Fruit fly (Drosophila melanogaster) whole organism, embryonic: ENCODE measurements around the gene CG5644.
A peak's percentile ranks its signal among the peaks of the same experiment; 100 is the strongest.

ENCODE experiments used
- BEAF-32 ChIP-seq: fragments of 200-800 bp; sonication (Bioruptor generic); optimal IDR thresholded peaks from 3 replicates; lab custom pipeline; 2017; ENCODE audit warnings: missing biosample characterization, missing genetic modification characterization, mild to moderate bottlenecking, moderate library complexity, missing genetic modification reagents
- Bteb2 ChIP-seq: fragments of 200-800 bp; sonication (Bioruptor generic); optimal IDR thresholded peaks from 2 replicates; lab custom pipeline; 2016; ENCODE audit warnings: missing biosample characterization, missing genetic modification characterization
- CG10565 ChIP-seq: fragments of 200-800 bp; sonication (Bioruptor generic); optimal IDR thresholded peaks from 3 replicates; lab custom pipeline; 2016; ENCODE audit warnings: missing biosample characterization, mild to moderate bottlenecking, missing genetic modification characterization
- CG10959 ChIP-seq: fragments of 200-800 bp; sonication (Bioruptor generic); IDR thresholded peaks from 2 replicates; pipeline ENCODE4 v1.3.6; 2022; ENCODE audit warnings: missing biosample characterization, missing genetic modification characterization
- CG11456 ChIP-seq: fragments of 200-800 bp; sonication (Bioruptor generic); IDR thresholded peaks from 3 replicates; pipeline ENCODE4 v1.3.6; 2022; ENCODE audit warnings: missing biosample characterization, missing genetic modification characterization
- CG12299 ChIP-seq: fragments of 200-800 bp; sonication (Bioruptor generic); optimal IDR thresholded peaks from 2 replicates; lab custom pipeline; 2018; ENCODE audit warnings: missing biosample characterization, mild to moderate bottlenecking, missing genetic modification characterization
- CG13296 ChIP-seq: fragments of 200-800 bp; sonication (Bioruptor generic); optimal IDR thresholded peaks from 3 replicates; lab custom pipeline; 2018; ENCODE audit warnings: missing biosample characterization, mild to moderate bottlenecking, missing genetic modification characterization
- CG14441 ChIP-seq: fragments of 200-800 bp; sonication (Bioruptor generic); IDR thresholded peaks from 2 replicates; pipeline ENCODE4 v1.3.6; 2022; ENCODE audit warnings: missing biosample characterization, missing genetic modification characterization
- CG14860 ChIP-seq: fragments of 200-800 bp; sonication (Bioruptor generic); IDR thresholded peaks from 3 replicates; pipeline ENCODE4 v1.3.6; 2022; ENCODE audit warnings: missing biosample characterization, missing genetic modification characterization; ENCODE audit not compliant: partially characterized antibody
- CG15011 ChIP-seq: fragments of 200-800 bp; sonication (Bioruptor generic); optimal IDR thresholded peaks from 3 replicates; lab custom pipeline; 2018; ENCODE audit warnings: missing biosample characterization, mild to moderate bottlenecking, missing genetic modification characterization
- CG15479 ChIP-seq: fragments of 200-800 bp; sonication (Bioruptor generic); optimal IDR thresholded peaks from 3 replicates; lab custom pipeline; 2019; ENCODE audit warnings: missing biosample characterization, mild to moderate bottlenecking, missing genetic modification characterization, moderate library complexity
- CG17186 ChIP-seq: fragments of 200-800 bp; sonication (Bioruptor generic); optimal IDR thresholded peaks from 3 replicates; lab custom pipeline; 2017; ENCODE audit warnings: missing biosample characterization, missing genetic modification reagents, missing genetic modification characterization
- CG17359 ChIP-seq: fragments of 200-800 bp; sonication (Bioruptor generic); optimal IDR thresholded peaks from 3 replicates; lab custom pipeline; 2018; ENCODE audit warnings: missing biosample characterization, mild to moderate bottlenecking, missing genetic modification characterization, moderate library complexity
- CG18262 ChIP-seq: fragments of 200-800 bp; optimal IDR thresholded peaks from 3 replicates; lab custom pipeline; 2019; ENCODE audit warnings: missing biosample characterization, mild to moderate bottlenecking, missing genetic modification characterization, moderate library complexity
- CG2678 ChIP-seq: fragments of 200-800 bp; sonication (Bioruptor generic); optimal IDR thresholded peaks from 3 replicates; lab custom pipeline; 2019; ENCODE audit warnings: missing biosample characterization, mild to moderate bottlenecking, missing genetic modification characterization, moderate library complexity
- CG2875 ChIP-seq: fragments of 200-800 bp; sonication (Bioruptor generic); optimal IDR thresholded peaks from 2 replicates; lab custom pipeline; 2017; ENCODE audit warnings: missing biosample characterization, mild to moderate bottlenecking, missing genetic modification characterization, missing genetic modification reagents
- CG3163 ChIP-seq: fragments of 200-800 bp; sonication (Bioruptor generic); optimal IDR thresholded peaks from 3 replicates; lab custom pipeline; 2016; ENCODE audit warnings: missing biosample characterization, missing genetic modification characterization
- CG33213 ChIP-seq: fragments of 200-800 bp; sonication (Bioruptor generic); optimal IDR thresholded peaks from 3 replicates; lab custom pipeline; 2016; ENCODE audit warnings: missing biosample characterization, missing genetic modification characterization
- CG3995 ChIP-seq: fragments of 200-800 bp; sonication (Bioruptor generic); optimal IDR thresholded peaks from 3 replicates; lab custom pipeline; 2016; ENCODE audit warnings: missing biosample characterization, missing genetic modification characterization
- CG43689 ChIP-seq: fragments of 200-800 bp; sonication (Bioruptor generic); IDR thresholded peaks from 2 replicates; pipeline ENCODE4 v1.3.6; 2022; ENCODE audit warnings: missing biosample characterization, missing genetic modification characterization
- CG4707 ChIP-seq: fragments of 200-800 bp; sonication (Bioruptor generic); optimal IDR thresholded peaks from 2 replicates; lab custom pipeline; 2018; ENCODE audit warnings: missing biosample characterization, mild to moderate bottlenecking, missing genetic modification characterization, moderate library complexity
- CG6272 ChIP-seq: fragments of 200-800 bp; sonication (Bioruptor generic); IDR thresholded peaks from 2 replicates; pipeline ENCODE4 v1.3.6; 2022; ENCODE audit warnings: missing biosample characterization, missing genetic modification characterization
- CG8290 ChIP-seq, 3 experiments: fragments of 200-800 bp; sonication (Bioruptor generic); optimal IDR thresholded peaks; 2 replicates each; lab custom pipeline; 2016 to 2019; ENCODE audit warnings: missing biosample characterization in 3 of 3, missing genetic modification characterization in 3 of 3, mild to moderate bottlenecking in 2 of 3, moderate library complexity in 1 of 3
- CG8478 ChIP-seq: fragments of >200 bp; optimal IDR thresholded peaks from 2 replicates; lab custom pipeline; 2018
- CG9727 ChIP-seq: fragments of 200-800 bp; sonication (Bioruptor generic); optimal IDR thresholded peaks from 3 replicates; lab custom pipeline; 2017; ENCODE audit warnings: missing biosample characterization, mild to moderate bottlenecking, missing genetic modification characterization
- Dip2 ChIP-seq: fragments of 200-800 bp; sonication (Bioruptor generic); IDR thresholded peaks from 2 replicates; pipeline ENCODE4 v1.3.6; 2022; ENCODE audit warnings: missing biosample characterization, missing genetic modification characterization
- Dp ChIP-seq: fragments of 200-800 bp; sonication (Bioruptor generic); optimal IDR thresholded peaks from 2 replicates; lab custom pipeline; 2018; ENCODE audit warnings: missing biosample characterization, mild to moderate bottlenecking, missing genetic modification characterization, moderate library complexity
- Dref ChIP-seq: fragments of 200-800 bp; sonication (Bioruptor generic); IDR thresholded peaks from 2 replicates; pipeline ENCODE4 v1.3.6; 2022; ENCODE audit warnings: missing biosample characterization, missing genetic modification characterization
- Eip74EF ChIP-seq, 2 experiments: fragments of 200-800 bp in 1 of 2; fragments of >200 bp in 1 of 2; sonication (Bioruptor generic) in 1 of 2; optimal IDR thresholded peaks; 2 replicates each; lab custom pipeline; 2017 to 2019; ENCODE audit warnings: missing biosample characterization in 2 of 2, missing genetic modification characterization in 2 of 2, mild to moderate bottlenecking in 1 of 2, moderate library complexity in 1 of 2
- Ets65A ChIP-seq: fragments of 200-800 bp; sonication (Bioruptor generic); peaks from one replicate; lab custom pipeline; 2016; ENCODE audit warnings: missing biosample characterization, missing genetic modification characterization
- Gsc ChIP-seq: fragments of 200-800 bp; sonication (Bioruptor generic); IDR thresholded peaks from 2 replicates; pipeline ENCODE4 v1.3.6; 2022; ENCODE audit warnings: missing biosample characterization, missing genetic modification characterization
- HLH4C ChIP-seq: fragments of 200-800 bp; sonication (Bioruptor generic); IDR thresholded peaks from 3 replicates; pipeline ENCODE4 v1.3.6; 2022; ENCODE audit warnings: missing biosample characterization, missing genetic modification characterization; ENCODE audit not compliant: partially characterized antibody
- HLHmδ ChIP-seq: fragments of 200-800 bp; sonication (Bioruptor generic); optimal IDR thresholded peaks from 2 replicates; lab custom pipeline; 2018; ENCODE audit warnings: missing biosample characterization, mild to moderate bottlenecking, missing genetic modification characterization, moderate library complexity
- Hey ChIP-seq: fragments of 200-800 bp; sonication (Bioruptor generic); optimal IDR thresholded peaks from 3 replicates; lab custom pipeline; 2018; ENCODE audit warnings: missing biosample characterization, mild to moderate bottlenecking, missing genetic modification characterization
- HmgZ ChIP-seq: fragments of 200-800 bp; sonication (Bioruptor generic); optimal IDR thresholded peaks from 2 replicates; lab custom pipeline; 2018; ENCODE audit warnings: missing biosample characterization, mild to moderate bottlenecking, missing genetic modification characterization
- Vsx1 ChIP-seq: fragments of 200-800 bp; sonication (Bioruptor generic); optimal IDR thresholded peaks from 2 replicates; lab custom pipeline; 2017; ENCODE audit warnings: missing biosample characterization, mild to moderate bottlenecking, missing genetic modification characterization, missing genetic modification reagents
- YL-1 ChIP-seq: fragments of 200-800 bp; sonication (Bioruptor generic); optimal IDR thresholded peaks from 3 replicates; lab custom pipeline; 2017; ENCODE audit warnings: missing biosample characterization, mild to moderate bottlenecking, missing genetic modification characterization
- ac ChIP-seq: fragments of 200-800 bp; sonication (Bioruptor generic); optimal IDR thresholded peaks from 3 replicates; lab custom pipeline; 2017; ENCODE audit warnings: missing biosample characterization, mild to moderate bottlenecking, missing genetic modification characterization
- bsh ChIP-seq, 2 experiments: fragments of 200-800 bp; sonication (Bioruptor generic); optimal IDR thresholded peaks; 2 replicates each; lab custom pipeline; 2017 to 2018; ENCODE audit warnings: mild to moderate bottlenecking in 2 of 2, missing biosample characterization in 2 of 2, missing genetic modification characterization in 2 of 2, moderate library complexity in 1 of 2
- cad ChIP-seq: fragments of >200 bp; optimal IDR thresholded peaks from 2 replicates; lab custom pipeline; 2017; ENCODE audit warnings: missing biosample characterization, missing genetic modification characterization
- corto ChIP-seq: fragments of 200-800 bp; sonication (Bioruptor generic); optimal IDR thresholded peaks from 2 replicates; lab custom pipeline; 2016; ENCODE audit warnings: missing biosample characterization, mild to moderate bottlenecking, missing genetic modification characterization, moderate library complexity
- dm ChIP-seq: fragments of 200-800 bp; sonication (Bioruptor generic); optimal IDR thresholded peaks from 3 replicates; lab custom pipeline; 2016; ENCODE audit warnings: missing biosample characterization, missing genetic modification characterization
- dmrt11E ChIP-seq: fragments of 200-800 bp; sonication (Bioruptor generic); optimal IDR thresholded peaks from 3 replicates; lab custom pipeline; 2018; ENCODE audit warnings: missing biosample characterization, mild to moderate bottlenecking, missing genetic modification characterization, moderate library complexity
- gem ChIP-seq: fragments of 200-800 bp; sonication (Bioruptor generic); optimal IDR thresholded peaks from 2 replicates; lab custom pipeline; 2019; ENCODE audit warnings: missing biosample characterization, mild to moderate bottlenecking, missing genetic modification characterization, moderate library complexity
- ro ChIP-seq: fragments of 200-800 bp; sonication (Bioruptor generic); IDR thresholded peaks from 2 replicates; pipeline ENCODE4 v1.3.6; 2022; ENCODE audit warnings: missing biosample characterization, missing genetic modification characterization
- sd ChIP-seq: fragments of 200-800 bp; sonication (Bioruptor generic); optimal IDR thresholded peaks from 3 replicates; lab custom pipeline; 2018; ENCODE audit warnings: missing biosample characterization, mild to moderate bottlenecking, missing genetic modification characterization, moderate library complexity
- slp2 ChIP-seq: fragments of 200-800 bp; sonication (Bioruptor generic); optimal IDR thresholded peaks from 2 replicates; lab custom pipeline; 2016; ENCODE audit warnings: missing biosample characterization, missing genetic modification characterization
- sob ChIP-seq: fragments of 200-800 bp; sonication (Bioruptor generic); IDR thresholded peaks from 2 replicates; pipeline ENCODE4 v1.3.6; 2022; ENCODE audit warnings: missing biosample characterization, missing genetic modification characterization
- usp ChIP-seq: fragments of >200 bp; optimal IDR thresholded peaks from 2 replicates; lab custom pipeline; 2017; ENCODE audit warnings: missing biosample characterization, missing genetic modification characterization
- vnd ChIP-seq: fragments of 200-800 bp; sonication (Bioruptor generic); IDR thresholded peaks from 3 replicates; pipeline ENCODE4 v1.3.6; 2022; ENCODE audit warnings: missing biosample characterization, missing genetic modification characterization; ENCODE audit not compliant: partially characterized antibody

Gene CG5644

dm6 chr3L:9025680-9026079, 46.0 kb upstream of the CG5644 start (continued):
- TF ChIP-seq bsh (GFP tag; optimal IDR thresholded peaks at IDR 0.05; lab: Kevin White, UChicago), result peak in 1 of 2 experiments; percentile 86
- TF ChIP-seq CG43689 (GFP tag; lab: Robert Waterston, UW), result peak; percentile 86
- TF ChIP-seq CG3995 (GFP tag; lab: Kevin White, UChicago), result peak; percentile 12
- TF ChIP-seq CG11456, result peak; percentile 86
- no peak for TF ChIP-seq CG14860 (GFP tag; lab: Robert Waterston, UW)
- no peak for TF ChIP-seq HLHmδ (GFP tag; lab: Kevin White, UChicago)
- peak; percentile 81 for TF ChIP-seq Vsx1
- no peak for TF ChIP-seq Dref (GFP tag; lab: Robert Waterston, UW)
- TF ChIP-seq ac (GFP tag; lab: Kevin White, UChicago), result peak; percentile 53
- peak; percentile 51 for TF ChIP-seq CG4707 (GFP tag; lab: Kevin White, UChicago)
- TF ChIP-seq CG6272 (GFP tag; lab: Robert Waterston, UW), result peak; percentile 83
- TF ChIP-seq CG14441 (GFP tag; lab: Robert Waterston, UW), result peak; percentile 90
- peak; percentile 76 for TF ChIP-seq Gsc
- no peak for TF ChIP-seq usp
- peak; percentile 86 for TF ChIP-seq CG18262 (tag; lab: Kevin White, UChicago)
- peak; percentile 61 for TF ChIP-seq sd (tag; lab: Kevin White, UChicago)
- TF ChIP-seq Ets65A (GFP tag; lab: Kevin White, UChicago), result peak; percentile 89
- 0 out of 2 replicates have a peak, but pooled peaks have one; percentile 20 for TF ChIP-seq Dip2 (GFP tag; lab: Robert Waterston, UW)
- TF ChIP-seq CG17359, result peak; percentile 86
- TF ChIP-seq CG8290 (GFP tag; optimal IDR thresholded peaks at IDR 0.05; lab: Kevin White, UChicago), result peak; percentile 85
- peak in 1 of 2 experiments; percentile 57 for TF ChIP-seq CG8290 (tag; optimal IDR thresholded peaks at IDR 0.05; lab: Kevin White, UChicago)
- no peak for TF ChIP-seq cad (GFP tag; lab: Kevin White, UChicago)
- TF ChIP-seq Hey (tag; lab: Kevin White, UChicago), result no peak
- TF ChIP-seq YL-1, result no peak
- TF ChIP-seq sob (GFP tag; lab: Robert Waterston, UW), result peak; percentile 91
- TF ChIP-seq dm, result peak; percentile 65
- TF ChIP-seq Dp (GFP tag; lab: Kevin White, UChicago), result no peak
- peak; percentile 64 for TF ChIP-seq HmgZ (tag; lab: Kevin White, UChicago)
- TF ChIP-seq CG15479 (GFP tag; lab: Kevin White, UChicago), result no peak
- TF ChIP-seq CG15011 (GFP tag; lab: Kevin White, UChicago), result peak; percentile 61
- peak; percentile 76 for TF ChIP-seq ro (GFP tag; lab: Robert Waterston, UW)
- TF ChIP-seq CG13296 (GFP tag; lab: Kevin White, UChicago), result peak; percentile 76
- TF ChIP-seq CG9727 (GFP tag; lab: Kevin White, UChicago), result peak; percentile 85
- TF ChIP-seq CG17186, result no peak
- TF ChIP-seq CG10959 (GFP tag; lab: Robert Waterston, UW), result peak; percentile 86
- TF ChIP-seq CG10565 (GFP tag; lab: Kevin White, UChicago), result peak; percentile 20
- TF ChIP-seq BEAF-32, result no peak
- peak; percentile 43 for TF ChIP-seq CG3163 (GFP tag; lab: Kevin White, UChicago)
- TF ChIP-seq slp2, result peak; percentile 70
- peak in 1 of 2 experiments; percentile 64 for TF ChIP-seq Eip74EF (GFP tag; optimal IDR thresholded peaks at IDR 0.05; lab: Kevin White, UChicago)
- TF ChIP-seq gem (tag; lab: Kevin White, UChicago), result peak; percentile 93
- peak; percentile 65 for TF ChIP-seq CG12299 (tag; lab: Kevin White, UChicago)
- peak; percentile 75 for TF ChIP-seq Bteb2 (GFP tag; lab: Kevin White, UChicago)
- TF ChIP-seq CG2678, result peak; percentile 91
- TF ChIP-seq vnd (GFP tag; lab: Robert Waterston, UW), result no peak
- no peak for TF ChIP-seq corto (GFP tag; lab: Kevin White, UChicago)
- TF ChIP-seq HLH4C, result no peak
- TF ChIP-seq CG2875, result peak; percentile 75
- no peak for TF ChIP-seq CG8478 (lab: Kevin White, UChicago)
- TF ChIP-seq dmrt11E (tag; lab: Kevin White, UChicago), result peak; percentile 86
- TF ChIP-seq CG33213 (GFP tag; lab: Kevin White, UChicago), result peak; percentile 78
